Worm (Caenorhabditis elegans): ENCODE measurements around the gene Y54G11A.9.
A peak's percentile ranks its signal among the peaks of the same experiment; 100 is the strongest.

- TF ChIP-seq repo-1 (tag; optimal IDR thresholded peaks at IDR 0.05) = peak; percentile 71
- no peak for TF ChIP-seq ama-1 (optimal IDR thresholded peaks at IDR 0.05)
- peak in 1 of 2 experiments; percentile 75 for TF ChIP-seq ama-1 (GFP tag; optimal IDR thresholded peaks at IDR 0.05)
These were observed 4.5 kb upstream of the Y54G11A.9 start for ce11 chrII:14350768-14351167.
